Worm (Caenorhabditis elegans) whole organism, L4 larva: ENCODE data around the gene T01E8.8.

ENCODE experiments used
- F10B5.3 ChIP-seq: sonication (generic microtip); optimal IDR thresholded peaks from 2 replicates; lab custom pipeline; 2016; ENCODE audit warnings: mild to moderate bottlenecking, missing genetic modification characterization, missing compliant biosample characterization
- F26F4.8 ChIP-seq: fragments of 200-800 bp; sonication (Bioruptor generic); conservative IDR thresholded peaks from 2 replicates; pipeline ENCODE4 v1.3.6; 2022; ENCODE audit warnings: missing genetic modification characterization, missing compliant biosample characterization
- T20F7.1 ChIP-seq: fragments of 200-800 bp; sonication (Bioruptor generic); optimal IDR thresholded peaks from 2 replicates; lab custom pipeline; 2018; ENCODE audit warnings: mild to moderate bottlenecking, missing genetic modification characterization, missing compliant biosample characterization
- T26A8.4 ChIP-seq: fragments of 200-800 bp; sonication (Bioruptor generic); IDR thresholded peaks from 2 replicates; pipeline ENCODE4 v1.3.6; 2022; ENCODE audit warnings: missing genetic modification characterization, missing compliant biosample characterization
- Y105C5A.15 ChIP-seq: fragments of 200-800 bp; sonication (Bioruptor generic); IDR thresholded peaks from 2 replicates; pipeline ENCODE4 v1.3.6; 2022; ENCODE audit warnings: missing genetic modification characterization, missing compliant biosample characterization
- Y5F2A.4 ChIP-seq: fragments of 200-800 bp; sonication (Bioruptor generic); optimal IDR thresholded peaks from 2 replicates; lab custom pipeline; 2018; ENCODE audit warnings: mild to moderate bottlenecking, missing genetic modification characterization, missing compliant biosample characterization
- ceh-20 ChIP-seq: fragments of 200-800 bp; sonication (Bioruptor generic); IDR thresholded peaks from 2 replicates; pipeline ENCODE4 v1.3.6; 2022; ENCODE audit warnings: missing genetic modification reagents, missing genetic modification characterization, missing compliant biosample characterization
- daf-12 ChIP-seq: fragments of 150-350 bp; optimal IDR thresholded peaks from 2 replicates; lab custom pipeline; 2014; ENCODE audit warnings: missing biosample characterization, missing genetic modification reagents, missing genetic modification characterization
- daf-16 ChIP-seq, 3 experiments: sonication (generic microtip); optimal IDR thresholded peaks; 2 replicates each; lab custom pipeline; 2016 to 2017; ENCODE audit warnings: missing genetic modification characterization in 3 of 3, missing genetic modification reagents in 3 of 3, mild to moderate bottlenecking in 2 of 3, missing compliant biosample characterization in 2 of 3, missing biosample characterization in 1 of 3, moderate library complexity in 1 of 3
- dmd-6 ChIP-seq: fragments of 200-800 bp; sonication (Bioruptor generic); IDR thresholded peaks from 2 replicates; pipeline ENCODE4 v1.3.6; 2022; ENCODE audit warnings: missing genetic modification reagents, missing genetic modification characterization, missing compliant biosample characterization
- dve-1 ChIP-seq: sonication (generic microtip); optimal IDR thresholded peaks from 2 replicates; lab custom pipeline; 2017; ENCODE audit warnings: antibody characterized with exemption, mild to moderate bottlenecking, missing genetic modification characterization, missing compliant biosample characterization; ENCODE audit not compliant: insufficient read depth
- egl-27 ChIP-seq: sonication (generic microtip); optimal IDR thresholded peaks from 3 replicates; lab custom pipeline; 2017; ENCODE audit warnings: missing biosample characterization, missing genetic modification reagents, missing genetic modification characterization
- fkh-10 ChIP-seq: fragments of 150-350 bp; optimal IDR thresholded peaks from 2 replicates; lab custom pipeline; 2014; ENCODE audit warnings: missing biosample characterization, missing genetic modification reagents, missing genetic modification characterization
- fos-1 ChIP-seq: fragments of 150-350 bp; optimal IDR thresholded peaks from 2 replicates; lab custom pipeline; 2014; ENCODE audit warnings: missing biosample characterization, missing genetic modification characterization
- hlh-11 ChIP-seq: fragments of 200-800 bp; sonication (Bioruptor generic); optimal IDR thresholded peaks from 2 replicates; lab custom pipeline; 2018; ENCODE audit warnings: mild to moderate bottlenecking, missing genetic modification characterization, missing compliant biosample characterization
- hlh-30 ChIP-seq: sonication (generic microtip); optimal IDR thresholded peaks from 2 replicates; lab custom pipeline; 2017; ENCODE audit warnings: antibody characterized with exemption, mild to moderate bottlenecking, missing genetic modification characterization, missing compliant biosample characterization; ENCODE audit not compliant: insufficient read depth
- jun-1 ChIP-seq: fragments of 150-350 bp; optimal IDR thresholded peaks from 2 replicates; lab custom pipeline; 2014; ENCODE audit warnings: missing biosample characterization, missing genetic modification reagents, missing genetic modification characterization
- lin-38 ChIP-seq: fragments of 200-800 bp; sonication (Bioruptor generic); IDR thresholded peaks from 2 replicates; pipeline ENCODE4 v1.3.6; 2022; ENCODE audit warnings: missing genetic modification reagents, missing genetic modification characterization, missing compliant biosample characterization
- lin-39 ChIP-seq: fragments of 150-350 bp; optimal IDR thresholded peaks from 2 replicates; lab custom pipeline; 2014; ENCODE audit warnings: missing biosample characterization, missing genetic modification reagents, missing genetic modification characterization
- nhr-25 ChIP-seq: sonication (generic microtip); optimal IDR thresholded peaks from 2 replicates; lab custom pipeline; 2017; ENCODE audit warnings: missing genetic modification characterization, mild to moderate bottlenecking, missing compliant biosample characterization, antibody characterized with exemption, moderate library complexity, borderline replicate concordance; ENCODE audit not compliant: insufficient read depth
- nhr-28 ChIP-seq: fragments of 150-350 bp; optimal IDR thresholded peaks from 2 replicates; lab custom pipeline; 2014; ENCODE audit warnings: missing biosample characterization, missing genetic modification characterization
- nhr-41 ChIP-seq: fragments of 200-800 bp; sonication (Bioruptor generic); IDR thresholded peaks from 2 replicates; pipeline ENCODE4 v1.3.6; 2022; ENCODE audit warnings: missing genetic modification reagents, missing genetic modification characterization, missing compliant biosample characterization
- nhr-42 ChIP-seq: fragments of 200-800 bp; sonication (Bioruptor generic); IDR thresholded peaks from 2 replicates; pipeline ENCODE4 v1.3.6; 2022; ENCODE audit warnings: missing genetic modification characterization, missing compliant biosample characterization
- nhr-76 ChIP-seq: fragments of 150-350 bp; optimal IDR thresholded peaks from 2 replicates; lab custom pipeline; 2014; ENCODE audit warnings: missing biosample characterization, missing genetic modification characterization
- nhr-77 ChIP-seq: fragments of 150-350 bp; optimal IDR thresholded peaks from 2 replicates; lab custom pipeline; 2014; ENCODE audit warnings: missing biosample characterization, missing genetic modification characterization
- php-3 ChIP-seq: fragments of 200-800 bp; sonication (Bioruptor generic); IDR thresholded peaks from 2 replicates; pipeline ENCODE4 v1.3.6; 2022; ENCODE audit warnings: missing genetic modification reagents, missing genetic modification characterization, missing compliant biosample characterization
- pqm-1 ChIP-seq: sonication (generic microtip); optimal IDR thresholded peaks from 2 replicates; lab custom pipeline; 2017; ENCODE audit warnings: missing biosample characterization, missing genetic modification characterization
- snpc-4 ChIP-seq: fragments of 150-350 bp; optimal IDR thresholded peaks from 2 replicates; lab custom pipeline; 2014; ENCODE audit warnings: missing biosample characterization, missing genetic modification characterization
- spr-1 ChIP-seq: sonication (generic microtip); optimal IDR thresholded peaks from 2 replicates; lab custom pipeline; 2016; ENCODE audit warnings: mild to moderate bottlenecking, missing genetic modification characterization, missing compliant biosample characterization
- unc-130 ChIP-seq: sonication (generic microtip); optimal IDR thresholded peaks from 2 replicates; lab custom pipeline; 2016; ENCODE audit warnings: missing genetic modification reagents, missing genetic modification characterization, missing compliant biosample characterization
- unc-62 ChIP-seq, 3 experiments: fragments of 150-350 bp in 1 of 3; sonication (generic microtip); optimal IDR thresholded peaks in 2 of 3; peaks in 1 of 3; 1 replicate in 1 of 3; 2 replicates in 2 of 3; lab custom pipeline; 2014 to 2017; ENCODE audit warnings: missing biosample characterization in 3 of 3, missing genetic modification characterization in 3 of 3, missing genetic modification reagents in 3 of 3, missing genotype in 1 of 3
- zfp-2 ChIP-seq: sonication (generic microtip); optimal IDR thresholded peaks from 2 replicates; lab custom pipeline; 2016; ENCODE audit warnings: mild to moderate bottlenecking, missing genetic modification characterization, missing compliant biosample characterization
- zfp-3 ChIP-seq: fragments of 200-800 bp; sonication (Bioruptor generic); conservative IDR thresholded peaks from 2 replicates; pipeline ENCODE4 v1.3.6; 2022; ENCODE audit warnings: missing genetic modification reagents, missing genetic modification characterization, missing compliant biosample characterization
- zip-11 ChIP-seq: fragments of 200-800 bp; sonication (Bioruptor generic); IDR thresholded peaks from 2 replicates; pipeline ENCODE4 v1.3.6; 2022; ENCODE audit warnings: missing genetic modification characterization, missing compliant biosample characterization

The T01E8.8 gene

DNA sequence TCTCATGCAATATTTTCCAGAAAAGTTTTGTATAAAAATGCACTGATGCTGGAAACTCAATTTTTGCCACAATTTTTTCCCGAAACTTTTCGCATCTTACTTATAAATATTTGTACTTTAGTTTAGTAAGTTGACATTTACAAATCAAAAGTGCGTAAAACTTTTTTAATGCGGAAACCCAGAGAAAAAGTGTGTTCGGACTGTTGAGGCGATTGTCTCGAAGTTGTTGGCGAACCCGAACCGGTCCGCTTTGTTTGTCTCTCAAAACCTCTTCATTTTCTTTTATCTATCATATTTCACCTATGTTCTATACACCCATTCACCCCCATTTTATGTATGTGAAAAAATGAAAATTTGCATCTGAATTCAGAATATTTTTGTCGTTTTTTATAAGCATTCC, 10.4 kb upstream of the T01E8.8 start:
- TF ChIP-seq nhr-28 (tag; lab: Kevin White, UChicago) = peak; percentile 21
- no peak for TF ChIP-seq nhr-25 (tag; lab: Kevin White, UChicago)
- no peak for TF ChIP-seq dve-1 (tag; lab: Kevin White, UChicago)
- no peak for TF ChIP-seq daf-16 (GFP tag; optimal IDR thresholded peaks at IDR 0.05; lab: Kevin White, UChicago)
- peak; percentile 26 for TF ChIP-seq daf-16 (tag; optimal IDR thresholded peaks at IDR 0.05; lab: Kevin White, UChicago)
- no peak for TF ChIP-seq unc-130 (GFP tag; lab: Kevin White, UChicago)

ce11 chrII:10221627-10222026, 9.4 kb upstream of the T01E8.8 start:
- TF ChIP-seq pqm-1 = peak; percentile 94
- TF ChIP-seq nhr-77 (tag; lab: Kevin White, UChicago) = peak; percentile 59
- TF ChIP-seq php-3 = 0 out of 2 replicates have a peak, but pooled peaks have one; percentile 31
- peak; percentile 69 for TF ChIP-seq dmd-6 (GFP tag; lab: Robert Waterston, UW)
- no peak for TF ChIP-seq egl-27 (tag; lab: Kevin White, UChicago)
- no peak for TF ChIP-seq F26F4.8 (GFP tag; lab: Robert Waterston, UW)
- TF ChIP-seq nhr-28 (tag; lab: Kevin White, UChicago) = peak; percentile 87
- TF ChIP-seq dve-1 (tag; lab: Kevin White, UChicago) = peak; percentile 43
- no peak for TF ChIP-seq lin-38 (GFP tag; lab: Robert Waterston, UW)
- TF ChIP-seq hlh-30 = peak; percentile 38
- no peak for TF ChIP-seq daf-16 (GFP tag; optimal IDR thresholded peaks at IDR 0.05; lab: Kevin White, UChicago)
- TF ChIP-seq daf-16 (tag; optimal IDR thresholded peaks at IDR 0.05; lab: Kevin White, UChicago) = peak; percentile 33
- peak; percentile 68 for TF ChIP-seq hlh-11 (tag; lab: Kevin White, UChicago)
- TF ChIP-seq nhr-41 (GFP tag; lab: Robert Waterston, UW) = 0 out of 2 replicates have a peak, but pooled peaks have one; percentile 12

DNA sequence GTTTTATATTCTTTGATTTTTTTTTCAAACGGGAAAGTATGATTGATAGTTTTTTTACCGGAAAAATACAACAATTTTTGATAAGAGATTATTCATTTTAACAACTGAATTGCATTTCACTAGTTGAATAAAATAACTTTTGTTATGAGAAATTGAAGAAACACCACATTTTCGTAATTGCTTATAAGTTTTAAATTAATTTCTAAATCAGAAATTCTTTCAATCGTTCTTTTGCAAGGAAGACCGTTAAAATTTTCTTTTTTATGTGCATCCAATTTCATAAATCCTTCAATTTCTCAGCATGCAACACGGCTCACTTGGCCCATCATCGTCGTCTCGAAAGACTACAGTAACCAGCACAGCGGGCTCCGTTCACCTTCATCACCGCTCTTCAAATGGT, 8.5 kb upstream of the T01E8.8 start, which contains the start of gene plc-3:
TSS of gene plc-3 (plus strand) at position 301 of the 400 bp plus-strand sequence.
- TF ChIP-seq fos-1 (tag; lab: Kevin White, UChicago) = no peak
- no peak for TF ChIP-seq jun-1 (tag; lab: Kevin White, UChicago)
- TF ChIP-seq Y105C5A.15 = no peak
- TF ChIP-seq pqm-1 = no peak
- no peak for TF ChIP-seq zip-11 (GFP tag; lab: Robert Waterston, UW)
- no peak for TF ChIP-seq Y5F2A.4
- no peak for TF ChIP-seq F10B5.3 (tag; lab: Kevin White, UChicago)
- TF ChIP-seq spr-1 (tag; lab: Kevin White, UChicago) = no peak
- no peak for TF ChIP-seq zfp-3 (GFP tag; lab: Robert Waterston, UW)
- no peak for TF ChIP-seq snpc-4 (tag; lab: Kevin White, UChicago)
- no peak for TF ChIP-seq lin-39
- no peak for TF ChIP-seq nhr-76 (tag; lab: Kevin White, UChicago)
- no peak for TF ChIP-seq daf-12 (tag; lab: Kevin White, UChicago)
- TF ChIP-seq fkh-10 (GFP tag; lab: Kevin White, UChicago) = no peak
- no peak for TF ChIP-seq nhr-42
- TF ChIP-seq F26F4.8 (GFP tag; lab: Robert Waterston, UW) = no peak
- no peak for TF ChIP-seq nhr-28 (tag; lab: Kevin White, UChicago)
- TF ChIP-seq, all 104 proteins: peak for 0

DNA sequence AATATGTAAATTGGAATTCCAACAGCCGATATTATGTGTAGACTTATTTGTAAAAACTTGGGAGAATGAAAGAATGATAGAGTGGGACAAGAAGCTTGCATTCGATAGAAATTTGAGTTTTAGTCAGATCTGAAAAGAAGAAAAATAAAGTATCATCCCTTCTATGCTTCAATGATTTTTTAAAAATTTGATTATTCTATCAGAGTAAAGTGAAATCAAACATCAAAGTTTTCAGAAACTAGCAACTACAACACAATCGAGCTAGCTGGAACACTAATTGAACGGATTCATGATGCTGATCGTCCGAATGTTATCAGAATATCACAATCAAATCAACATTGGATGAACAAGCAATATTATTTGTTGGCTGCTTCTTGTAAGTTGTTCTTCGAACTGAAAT, 4.0 kb upstream of the T01E8.8 start, which contains the start of gene srh-135:
TSS of gene srh-135 (minus strand) at position 101 of the 400 bp plus-strand sequence.
- no peak for TF ChIP-seq T20F7.1
- TF ChIP-seq ceh-20 (GFP tag; lab: Robert Waterston, UW) = no peak
- TF ChIP-seq T26A8.4 (GFP tag; lab: Robert Waterston, UW) = no peak
- peak in 1 of 2 experiments; percentile 54 for TF ChIP-seq unc-62 (GFP tag; optimal IDR thresholded peaks at IDR 0.05 in 1 of 2; lab: Kevin White, UChicago)
- no peak for TF ChIP-seq unc-62 (tag; optimal IDR thresholded peaks at IDR 0.05; lab: Kevin White, UChicago)
- no peak for TF ChIP-seq zfp-2 (tag; lab: Kevin White, UChicago)
